Fruit fly (Drosophila melanogaster) whole organism, embryonic: ENCODE data around the gene SMC6.

Source experiments
- Abd-B ChIP-seq: fragments of 200-800 bp; sonication (Bioruptor generic); optimal IDR thresholded peaks from 2 replicates; lab custom pipeline; 2018; ENCODE audit warnings: missing biosample characterization, mild to moderate bottlenecking, missing genetic modification characterization, moderate library complexity
- CG10147 ChIP-seq: fragments of 200-800 bp; sonication (Bioruptor generic); optimal IDR thresholded peaks from 2 replicates; lab custom pipeline; 2019; ENCODE audit warnings: missing biosample characterization, mild to moderate bottlenecking, missing genetic modification characterization, moderate library complexity
- CG10209 ChIP-seq: fragments of 200-800 bp; sonication (Bioruptor generic); optimal IDR thresholded peaks from 3 replicates; lab custom pipeline; 2017; ENCODE audit warnings: missing biosample characterization, mild to moderate bottlenecking, missing genetic modification characterization, missing genetic modification reagents
- CG1024 ChIP-seq: fragments of 200-800 bp; sonication (Bioruptor generic); IDR thresholded peaks from 2 replicates; pipeline ENCODE4 v1.3.6; 2022; ENCODE audit warnings: missing biosample characterization, missing genetic modification characterization
- CG10979 ChIP-seq: fragments of 200-800 bp; sonication (Bioruptor generic); optimal IDR thresholded peaks from 2 replicates; lab custom pipeline; 2018; ENCODE audit warnings: missing biosample characterization, mild to moderate bottlenecking, missing genetic modification characterization, moderate library complexity
- CG11085 ChIP-seq: fragments of 200-800 bp; sonication (Bioruptor generic); IDR thresholded peaks from 2 replicates; pipeline ENCODE4 v1.3.6; 2022; ENCODE audit warnings: missing biosample characterization, missing genetic modification characterization
- CG11504 ChIP-seq: fragments of 200-800 bp; sonication (Bioruptor generic); optimal IDR thresholded peaks from 3 replicates; lab custom pipeline; 2019; ENCODE audit warnings: missing biosample characterization, mild to moderate bottlenecking, missing genetic modification characterization, moderate library complexity
- CG12236 ChIP-seq: fragments of 200-800 bp; sonication (Bioruptor generic); optimal IDR thresholded peaks from 2 replicates; lab custom pipeline; 2016; ENCODE audit warnings: missing biosample characterization, missing genetic modification characterization
- CG1233 ChIP-seq: fragments of 200-800 bp; sonication (Bioruptor generic); optimal IDR thresholded peaks from 4 replicates; lab custom pipeline; 2018; ENCODE audit warnings: missing biosample characterization, mild to moderate bottlenecking, missing genetic modification characterization
- CG1603 ChIP-seq: fragments of 200-800 bp; sonication (Bioruptor generic); optimal IDR thresholded peaks from 2 replicates; lab custom pipeline; 2019; ENCODE audit warnings: missing biosample characterization, mild to moderate bottlenecking, missing genetic modification characterization, moderate library complexity
- CG17802 ChIP-seq: fragments of 200-800 bp; sonication (Bioruptor generic); optimal IDR thresholded peaks from 2 replicates; lab custom pipeline; 2018; ENCODE audit warnings: missing biosample characterization, mild to moderate bottlenecking, missing genetic modification characterization, moderate library complexity
- CG2678 ChIP-seq: fragments of 200-800 bp; sonication (Bioruptor generic); optimal IDR thresholded peaks from 3 replicates; lab custom pipeline; 2019; ENCODE audit warnings: missing biosample characterization, mild to moderate bottlenecking, missing genetic modification characterization, moderate library complexity
- CG31388 ChIP-seq: fragments of 200-800 bp; sonication (Bioruptor generic); optimal IDR thresholded peaks from 2 replicates; lab custom pipeline; 2016; ENCODE audit warnings: missing biosample characterization, missing genetic modification characterization
- CG4820 ChIP-seq: fragments of 200-800 bp; sonication (Bioruptor generic); optimal IDR thresholded peaks from 3 replicates; lab custom pipeline; 2016; ENCODE audit warnings: missing biosample characterization, missing genetic modification characterization
- CG5245 ChIP-seq: fragments of 200-800 bp; sonication (Bioruptor generic); optimal IDR thresholded peaks from 3 replicates; lab custom pipeline; 2016; ENCODE audit warnings: missing biosample characterization, missing genetic modification characterization
- CG8290 ChIP-seq, 3 experiments: fragments of 200-800 bp; sonication (Bioruptor generic); optimal IDR thresholded peaks; 2 replicates each; lab custom pipeline; 2016 to 2019; ENCODE audit warnings: missing biosample characterization in 3 of 3, missing genetic modification characterization in 3 of 3, mild to moderate bottlenecking in 2 of 3, moderate library complexity in 1 of 3
- CG8924 ChIP-seq: fragments of 200-800 bp; optimal IDR thresholded peaks from 3 replicates; lab custom pipeline; 2019; ENCODE audit warnings: missing biosample characterization, mild to moderate bottlenecking, missing genetic modification characterization, moderate library complexity
- Chrac-16 ChIP-seq: fragments of 200-800 bp; sonication (Bioruptor generic); optimal IDR thresholded peaks from 3 replicates; lab custom pipeline; 2016; ENCODE audit warnings: missing biosample characterization, missing genetic modification characterization
- D19B ChIP-seq: fragments of 200-800 bp; sonication (Bioruptor generic); optimal IDR thresholded peaks from 2 replicates; lab custom pipeline; 2017; ENCODE audit warnings: missing biosample characterization, mild to moderate bottlenecking, missing genetic modification characterization
- Dfd ChIP-seq, 2 experiments: fragments of >200 bp; optimal IDR thresholded peaks; 2 replicates each; lab custom pipeline; 2017; ENCODE audit warnings: missing biosample characterization in 2 of 2, missing genetic modification characterization in 2 of 2
- Doc3 ChIP-seq: fragments of 200-800 bp; sonication (Bioruptor generic); IDR thresholded peaks from 3 replicates; pipeline ENCODE4 v1.3.6; 2022; ENCODE audit warnings: missing biosample characterization, missing genetic modification characterization; ENCODE audit not compliant: partially characterized antibody
- Ets65A ChIP-seq: fragments of 200-800 bp; sonication (Bioruptor generic); peaks from one replicate; lab custom pipeline; 2016; ENCODE audit warnings: missing biosample characterization, missing genetic modification characterization
- Fer3 ChIP-seq: fragments of 200-800 bp; sonication (Bioruptor generic); optimal IDR thresholded peaks from 2 replicates; lab custom pipeline; 2018; ENCODE audit warnings: missing biosample characterization, mild to moderate bottlenecking, missing genetic modification characterization, moderate library complexity
- HLH3B ChIP-seq: fragments of 200-800 bp; sonication (Bioruptor generic); IDR thresholded peaks from 2 replicates; pipeline ENCODE4 v1.3.6; 2022; ENCODE audit warnings: missing biosample characterization, missing genetic modification characterization
- HmgD ChIP-seq: fragments of 200-800 bp; sonication (Bioruptor generic); optimal IDR thresholded peaks from 3 replicates; lab custom pipeline; 2016; ENCODE audit warnings: missing biosample characterization, missing genetic modification characterization
- Hr51 ChIP-seq, 2 experiments: fragments of 200-800 bp; sonication (Bioruptor generic); optimal IDR thresholded peaks; 2 replicates in 1 of 2; 3 replicates in 1 of 2; lab custom pipeline; 2016 to 2018; ENCODE audit warnings: missing biosample characterization in 2 of 2, missing genetic modification characterization in 2 of 2, mild to moderate bottlenecking in 1 of 2, moderate library complexity in 1 of 2
- Hr78 ChIP-seq, 2 experiments: fragments of 200-800 bp in 1 of 2; fragments of >200 bp in 1 of 2; sonication (Bioruptor generic) in 1 of 2; optimal IDR thresholded peaks; 2 replicates each; lab custom pipeline; 2017 to 2019; ENCODE audit warnings: missing biosample characterization in 2 of 2, missing genetic modification characterization in 2 of 2, mild to moderate bottlenecking in 1 of 2, moderate library complexity in 1 of 2
- Med ChIP-seq: fragments of 200-800 bp; sonication (Bioruptor generic); peaks from one replicate; lab custom pipeline; 2016; ENCODE audit warnings: missing biosample characterization, missing genetic modification characterization, mild to moderate bottlenecking, inconsistent platforms, moderate library complexity
- Mrtf ChIP-seq: fragments of 200-800 bp; sonication (Bioruptor generic); IDR thresholded peaks from 3 replicates; pipeline ENCODE4 v1.3.6; 2022; ENCODE audit warnings: missing biosample characterization, missing genetic modification characterization
- NfI ChIP-seq: fragments of 200-800 bp; sonication (Bioruptor generic); optimal IDR thresholded peaks from 3 replicates; lab custom pipeline; 2018; ENCODE audit warnings: missing biosample characterization, mild to moderate bottlenecking, missing genetic modification characterization, moderate library complexity
- Ptx1 ChIP-seq: fragments of 200-800 bp; sonication (Bioruptor generic); IDR thresholded peaks from 2 replicates; pipeline ENCODE4 v1.3.6; 2022; ENCODE audit warnings: missing biosample characterization, missing genetic modification characterization
- Sox102F ChIP-seq: fragments of 200-800 bp; sonication (Bioruptor generic); optimal IDR thresholded peaks from 2 replicates; lab custom pipeline; 2018; ENCODE audit warnings: missing biosample characterization, mild to moderate bottlenecking, missing genetic modification characterization, moderate library complexity
- aop ChIP-seq: fragments of 200-800 bp; sonication (Bioruptor generic); IDR thresholded peaks from 2 replicates; pipeline ENCODE4 v1.3.6; 2022; ENCODE audit warnings: missing biosample characterization, missing genetic modification characterization
- ara ChIP-seq: fragments of 200-800 bp; sonication (Bioruptor generic); IDR thresholded peaks from 2 replicates; pipeline ENCODE4 v1.3.6; 2022; ENCODE audit warnings: missing biosample characterization, missing genetic modification characterization
- btn ChIP-seq: fragments of 200-800 bp; sonication (Bioruptor generic); optimal IDR thresholded peaks from 2 replicates; lab custom pipeline; 2016; ENCODE audit warnings: missing biosample characterization, missing genetic modification characterization
- danr ChIP-seq: fragments of 200-800 bp; sonication (Bioruptor generic); IDR thresholded peaks from 2 replicates; pipeline ENCODE4 v1.3.6; 2022; ENCODE audit warnings: missing biosample characterization, missing genetic modification characterization
- dmrt11E ChIP-seq: fragments of 200-800 bp; sonication (Bioruptor generic); optimal IDR thresholded peaks from 3 replicates; lab custom pipeline; 2018; ENCODE audit warnings: missing biosample characterization, mild to moderate bottlenecking, missing genetic modification characterization, moderate library complexity
- eve ChIP-seq, 2 experiments: fragments of >200 bp; optimal IDR thresholded peaks; 2 replicates each; lab custom pipeline; 2017; ENCODE audit warnings: missing biosample characterization in 2 of 2, missing genetic modification characterization in 2 of 2
- gce ChIP-seq: fragments of 200-800 bp; sonication (Bioruptor generic); IDR thresholded peaks from 3 replicates; pipeline ENCODE4 v1.3.6; 2022; ENCODE audit warnings: missing biosample characterization, missing genetic modification characterization
- gcm2 ChIP-seq: fragments of 200-800 bp; sonication (Bioruptor generic); optimal IDR thresholded peaks from 2 replicates; lab custom pipeline; 2016; ENCODE audit warnings: missing biosample characterization, missing genetic modification characterization
- lab ChIP-seq: fragments of 200-800 bp; sonication (Bioruptor generic); optimal IDR thresholded peaks from 3 replicates; lab custom pipeline; 2017; ENCODE audit warnings: missing biosample characterization, missing genetic modification characterization, mild to moderate bottlenecking, moderate library complexity, missing genetic modification reagents
- pb ChIP-seq: fragments of 200-800 bp; sonication (Bioruptor generic); optimal IDR thresholded peaks from 3 replicates; lab custom pipeline; 2016; ENCODE audit warnings: missing biosample characterization, missing genetic modification characterization
- prd ChIP-seq, 3 experiments: fragments of >200 bp in 2 of 3; fragments of 200-800 bp in 1 of 3; sonication (Bioruptor generic) in 1 of 3; optimal IDR thresholded peaks in 2 of 3; IDR thresholded peaks in 1 of 3; 2 replicates in 2 of 3; 3 replicates in 1 of 3; pipeline versions ENCODE4 v1.3.6 to Lab custom; 2017 to 2022; ENCODE audit warnings: missing biosample characterization in 1 of 3, missing genetic modification characterization in 1 of 3
- ranshi ChIP-seq: fragments of 200-800 bp; sonication (Bioruptor generic); IDR thresholded peaks from 2 replicates; pipeline ENCODE4 v1.3.6; 2022; ENCODE audit warnings: missing biosample characterization, missing genetic modification characterization
- sna ChIP-seq: fragments of 200-800 bp; sonication (Bioruptor generic); IDR thresholded peaks from 2 replicates; pipeline ENCODE4 v1.3.6; 2022; ENCODE audit warnings: missing biosample characterization, missing genetic modification characterization; ENCODE audit not compliant: partially characterized antibody
- tin ChIP-seq: fragments of 200-800 bp; sonication (Bioruptor generic); optimal IDR thresholded peaks from 3 replicates; lab custom pipeline; 2016; ENCODE audit warnings: missing biosample characterization, missing genetic modification characterization
- unpg ChIP-seq: fragments of 200-800 bp; sonication (Bioruptor generic); optimal IDR thresholded peaks from 3 replicates; lab custom pipeline; 2018; ENCODE audit warnings: missing biosample characterization, mild to moderate bottlenecking, missing genetic modification characterization, moderate library complexity

The SMC6 gene

DNA sequence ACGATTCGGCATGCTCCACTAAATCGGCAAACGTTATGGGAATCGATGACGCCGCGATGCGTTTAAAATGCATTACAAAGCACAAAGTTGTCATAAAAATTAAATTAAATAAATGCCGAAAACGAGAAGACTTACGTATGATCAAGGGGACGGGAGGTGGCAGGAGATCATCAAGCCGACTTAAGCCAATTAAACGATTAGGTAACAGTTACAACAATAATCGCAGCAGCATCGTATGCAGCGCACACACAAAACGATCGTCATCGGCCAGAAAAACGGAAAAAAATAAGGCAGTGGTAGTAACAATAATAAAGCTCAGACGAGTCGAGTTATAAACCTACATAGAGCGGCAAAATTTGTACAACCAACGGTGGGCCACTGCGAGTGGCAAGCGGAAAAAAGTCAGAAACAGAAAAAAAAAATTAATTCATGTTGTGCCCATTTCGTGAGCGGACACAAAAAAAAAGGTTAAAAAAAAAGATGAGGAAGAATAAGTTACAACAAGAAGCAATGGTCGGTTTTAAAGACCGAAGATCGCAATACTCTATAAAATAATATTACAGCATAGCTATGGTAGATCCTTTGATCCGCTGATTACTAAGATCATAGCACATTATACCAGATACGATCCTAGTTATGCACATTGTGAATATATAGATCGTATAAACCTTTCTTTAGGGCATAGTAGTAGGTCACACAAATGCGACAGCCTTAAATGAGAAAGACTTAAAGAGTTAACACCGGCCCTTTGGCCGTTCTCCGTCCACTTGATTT, 13.3 kb upstream of the SMC6 start (continued):
- no peak for TF ChIP-seq D19B (GFP tag; lab: Kevin White, UChicago)
- peak; percentile 7 for TF ChIP-seq CG12236 (GFP tag; lab: Kevin White, UChicago)
- TF ChIP-seq dmrt11E (tag; lab: Kevin White, UChicago): no peak
- no peak for TF ChIP-seq CG8290 (GFP tag; optimal IDR thresholded peaks at IDR 0.05; lab: Kevin White, UChicago)
- TF ChIP-seq CG8290 (tag; optimal IDR thresholded peaks at IDR 0.05; lab: Kevin White, UChicago): peak in 1 of 2 experiments; percentile 65
- TF ChIP-seq aop (GFP tag; lab: Robert Waterston, UW): no peak
- TF ChIP-seq HLH3B: peak; percentile 79
- TF ChIP-seq pb: peak; percentile 0
- TF ChIP-seq danr (GFP tag; lab: Robert Waterston, UW): peak; percentile 38
- TF ChIP-seq CG11085 (GFP tag; lab: Robert Waterston, UW): no peak
- TF ChIP-seq lab (GFP tag; lab: Kevin White, UChicago): peak; percentile 53
- no peak for TF ChIP-seq ranshi (GFP tag; lab: Robert Waterston, UW)
- peak; percentile 48 for TF ChIP-seq CG8924
- TF ChIP-seq prd (optimal IDR thresholded peaks at IDR 0.05; lab: Kevin White, UChicago): no peak
- peak; percentile 41; the same call in 1 of the 3 replicates for TF ChIP-seq prd (GFP tag; IDR thresholded peaks at IDR 0.05; lab: Robert Waterston, UW)
- peak; percentile 60 for TF ChIP-seq unpg (GFP tag; lab: Kevin White, UChicago)
- no peak for TF ChIP-seq HmgD (GFP tag; lab: Kevin White, UChicago)
- peak; percentile 4 for TF ChIP-seq Chrac-16 (GFP tag; lab: Kevin White, UChicago)
- TF ChIP-seq gcm2 (GFP tag; lab: Kevin White, UChicago): no peak
- peak; percentile 41 for TF ChIP-seq CG5245 (GFP tag; lab: Kevin White, UChicago)
- TF ChIP-seq CG10147 (GFP tag; lab: Kevin White, UChicago): no peak
- peak; percentile 25 for TF ChIP-seq CG4820 (GFP tag; lab: Kevin White, UChicago)
- peak; percentile 30 for TF ChIP-seq CG10209
- TF ChIP-seq CG10979 (tag; lab: Kevin White, UChicago): peak; percentile 55
- peak; percentile 61; the same call in 1 of the 3 replicates for TF ChIP-seq gce (GFP tag; lab: Robert Waterston, UW)
- TF ChIP-seq Fer3 (tag; lab: Kevin White, UChicago): peak; percentile 49
- TF ChIP-seq Hr51 (GFP tag; optimal IDR thresholded peaks at IDR 0.05; lab: Kevin White, UChicago): peak in 1 of 2 experiments; percentile 78
- peak in 1 of 2 experiments; percentile 75 for TF ChIP-seq eve (GFP tag; optimal IDR thresholded peaks at IDR 0.05; lab: Kevin White, UChicago)
- TF ChIP-seq Doc3 (GFP tag; lab: Robert Waterston, UW): no peak
- peak in 1 of 2 experiments; percentile 36 for TF ChIP-seq Hr78 (GFP tag; optimal IDR thresholded peaks at IDR 0.05; lab: Kevin White, UChicago)
- peak; percentile 77 for TF ChIP-seq CG1603 (tag; lab: Kevin White, UChicago)
- peak; percentile 21 for TF ChIP-seq Abd-B (GFP tag; lab: Kevin White, UChicago)
- TF ChIP-seq sna (GFP tag; lab: Robert Waterston, UW): no peak
- peak; percentile 84 for TF ChIP-seq Sox102F
- no peak for TF ChIP-seq Dfd (GFP tag; optimal IDR thresholded peaks at IDR 0.05; lab: Kevin White, UChicago)
- TF ChIP-seq Mrtf: peak; percentile 55; the same call in 2 of the 3 replicates
- TF ChIP-seq btn (GFP tag; lab: Kevin White, UChicago): peak; percentile 17
- peak; percentile 81 for TF ChIP-seq Med (GFP tag; lab: Kevin White, UChicago)
- TF ChIP-seq CG11504 (tag; lab: Kevin White, UChicago): peak; percentile 73
- TF ChIP-seq Ptx1 (GFP tag; lab: Robert Waterston, UW): peak; percentile 71
- peak; percentile 29 for TF ChIP-seq tin (GFP tag; lab: Kevin White, UChicago)
- TF ChIP-seq ara (GFP tag; lab: Robert Waterston, UW): 0 out of 2 replicates have a peak, but pooled peaks have one; percentile 34
- no peak for TF ChIP-seq CG1024
- peak; percentile 92 for TF ChIP-seq Ets65A (GFP tag; lab: Kevin White, UChicago)
- peak; percentile 58 for TF ChIP-seq NfI (GFP tag; lab: Kevin White, UChicago)
- peak; percentile 35 for TF ChIP-seq CG1233 (GFP tag; lab: Kevin White, UChicago)
- TF ChIP-seq CG31388: no peak
- TF ChIP-seq CG17802 (tag; lab: Kevin White, UChicago): no peak
- TF ChIP-seq CG2678: peak; percentile 65
